Fruit fly (Drosophila melanogaster) whole organism, wandering third instar larva: ENCODE results near the gene Cpr5C.

ENCODE experiments used
- Abd-B ChIP-seq: fragments of >200 bp; optimal IDR thresholded peaks from 2 replicates; lab custom pipeline; 2017; ENCODE audit warnings: missing biosample characterization, missing genetic modification characterization
- CG9705 ChIP-seq: fragments of 200-800 bp; sonication (Bioruptor generic); optimal IDR thresholded peaks from 2 replicates; lab custom pipeline; 2018; ENCODE audit warnings: missing biosample characterization, mild to moderate bottlenecking, missing genetic modification characterization
- CrebA ChIP-seq: fragments of 200-800 bp; sonication (Bioruptor generic); optimal IDR thresholded peaks from 2 replicates; lab custom pipeline; 2016; ENCODE audit warnings: missing biosample characterization, mild to moderate bottlenecking, missing genetic modification characterization, borderline replicate concordance
- Dif ChIP-seq: fragments of 200-275, 200-300 bp; sonication (Bioruptor generic); optimal IDR thresholded peaks from 2 replicates; lab custom pipeline; 2018; ENCODE audit warnings: missing biosample characterization, missing genetic modification characterization; ENCODE audit not compliant: partially characterized antibody
- GATAd ChIP-seq: sonication (Bioruptor generic); optimal IDR thresholded peaks from 2 replicates; lab custom pipeline; 2016; ENCODE audit warnings: missing biosample characterization, missing genetic modification characterization
- Hnf4 ChIP-seq: fragments of 200-800 bp; sonication (Bioruptor generic); optimal IDR thresholded peaks from 2 replicates; lab custom pipeline; 2016; ENCODE audit warnings: missing biosample characterization, mild to moderate bottlenecking, missing genetic modification characterization
- Hr83 ChIP-seq: fragments of 200-300 bp; sonication (Bioruptor generic); optimal IDR thresholded peaks from 2 replicates; lab custom pipeline; 2016; ENCODE audit warnings: missing biosample characterization, mild to moderate bottlenecking, missing genetic modification characterization, moderate library complexity; ENCODE audit not compliant: poor library complexity, severe bottlenecking
- Jra ChIP-seq: sonication (Bioruptor generic); optimal IDR thresholded peaks from 2 replicates; lab custom pipeline; 2016; ENCODE audit warnings: missing biosample characterization, missing genetic modification characterization
- Mio ChIP-seq: sonication (Bioruptor generic); optimal IDR thresholded peaks from 2 replicates; lab custom pipeline; 2016; ENCODE audit warnings: missing biosample characterization, missing genetic modification characterization
- Myc ChIP-seq: fragments of >200 bp; optimal IDR thresholded peaks from 2 replicates; lab custom pipeline; 2017
- OdsH ChIP-seq: fragments of 200-800 bp; sonication (Bioruptor generic); optimal IDR thresholded peaks from 2 replicates; lab custom pipeline; 2016; ENCODE audit warnings: missing biosample characterization, mild to moderate bottlenecking, missing genetic modification characterization
- Vsx2 ChIP-seq: fragments of 200-300, 225-300 bp; sonication (Bioruptor generic); optimal IDR thresholded peaks from 2 replicates; lab custom pipeline; 2018; ENCODE audit warnings: missing biosample characterization, missing genetic modification characterization; ENCODE audit not compliant: partially characterized antibody
- brk ChIP-seq: fragments of 200-800 bp; sonication (Bioruptor generic); optimal IDR thresholded peaks from 2 replicates; lab custom pipeline; 2016; ENCODE audit warnings: missing biosample characterization, mild to moderate bottlenecking, missing genetic modification characterization
- dl ChIP-seq, 2 experiments: fragments of 175-275, 200-275 bp in 1 of 2; fragments of 200-275 bp in 1 of 2; sonication (Bioruptor generic); optimal IDR thresholded peaks; lab custom pipeline; 2018; ENCODE audit warnings: mild to moderate bottlenecking in 2 of 2, missing biosample characterization in 2 of 2, missing genetic modification characterization in 2 of 2, moderate library complexity in 2 of 2; ENCODE audit not compliant: partially characterized antibody in 2 of 2, insufficient read depth in 1 of 2
- dmrt93B ChIP-seq: fragments of 200-800 bp; sonication (Bioruptor generic); optimal IDR thresholded peaks from 2 replicates; lab custom pipeline; 2018; ENCODE audit warnings: missing biosample characterization, mild to moderate bottlenecking, missing genetic modification characterization
- dsf ChIP-seq: sonication (Bioruptor generic); optimal IDR thresholded peaks from 2 replicates; lab custom pipeline; 2016; ENCODE audit warnings: missing biosample characterization, missing genetic modification characterization, borderline replicate concordance
- h ChIP-seq: fragments of 200-800 bp; sonication (Bioruptor generic); optimal IDR thresholded peaks from 3 replicates; lab custom pipeline; 2016; ENCODE audit warnings: missing biosample characterization, mild to moderate bottlenecking, missing genetic modification characterization
- jim ChIP-seq: fragments of 175-275, 200-325 bp; sonication (Bioruptor generic); optimal IDR thresholded peaks from 2 replicates; lab custom pipeline; 2016; ENCODE audit warnings: missing biosample characterization, mild to moderate bottlenecking, missing genetic modification characterization
- lola ChIP-seq: fragments of >200 bp; optimal IDR thresholded peaks from 2 replicates; lab custom pipeline; 2017; ENCODE audit warnings: missing biosample characterization, missing genetic modification characterization
- pan ChIP-seq: fragments of >200 bp; optimal IDR thresholded peaks from 2 replicates; lab custom pipeline; 2017
- rgr ChIP-seq: fragments of 200-800 bp; sonication (Bioruptor generic); optimal IDR thresholded peaks from 3 replicates; lab custom pipeline; 2016; ENCODE audit warnings: missing biosample characterization, mild to moderate bottlenecking, missing genetic modification characterization
- sage ChIP-seq: fragments of 200-800 bp; sonication (Bioruptor generic); optimal IDR thresholded peaks from 2 replicates; lab custom pipeline; 2016; ENCODE audit warnings: missing biosample characterization, mild to moderate bottlenecking, missing genetic modification characterization
- sv ChIP-seq: fragments of 200-800 bp; sonication (Bioruptor generic); optimal IDR thresholded peaks from 3 replicates; lab custom pipeline; 2016; ENCODE audit warnings: missing biosample characterization, missing genetic modification characterization
- tai ChIP-seq: sonication (Bioruptor generic); optimal IDR thresholded peaks from 2 replicates; lab custom pipeline; 2016; ENCODE audit warnings: missing biosample characterization, missing genetic modification characterization
- woc ChIP-seq: sonication (Bioruptor generic); optimal IDR thresholded peaks from 2 replicates; lab custom pipeline; 2016; ENCODE audit warnings: missing biosample characterization, mild to moderate bottlenecking, missing genetic modification characterization

The Cpr5C gene

DNA sequence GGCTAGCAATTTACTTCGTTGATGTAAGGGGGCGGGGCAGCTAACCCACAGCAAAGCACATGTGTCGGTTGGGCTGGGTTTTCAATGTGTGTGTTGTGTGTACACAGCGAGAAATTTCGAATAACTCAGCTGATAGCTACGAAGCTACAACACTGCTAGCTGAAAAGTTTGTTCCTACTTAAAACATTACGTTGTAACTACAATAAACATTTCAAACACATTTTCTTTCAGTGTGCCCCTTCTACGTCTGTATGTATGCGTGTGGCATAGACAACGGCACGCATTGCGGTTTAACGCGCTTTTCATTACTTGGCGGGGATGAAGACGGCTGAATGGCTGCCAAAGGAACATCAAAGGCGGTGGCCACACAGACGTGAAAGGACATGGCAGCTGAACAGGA, 43.1 kb downstream of the Cpr5C start:
- TF ChIP-seq sv (GFP tag; lab: Kevin White, UChicago), result no peak
- no peak for TF ChIP-seq Abd-B
- no peak for TF ChIP-seq Vsx2 (GFP tag; lab: Kevin White, UChicago)
- TF ChIP-seq Mio (GFP tag; lab: Kevin White, UChicago), result no peak
- no peak for TF ChIP-seq Myc
- TF ChIP-seq sage (GFP tag; lab: Kevin White, UChicago), result no peak
- no peak for TF ChIP-seq h
- TF ChIP-seq jim (GFP tag; lab: Kevin White, UChicago), result no peak
- no peak for TF ChIP-seq OdsH (GFP tag; lab: Kevin White, UChicago)
- TF ChIP-seq rgr (GFP tag; lab: Kevin White, UChicago), result no peak
- no peak for TF ChIP-seq woc (GFP tag; lab: Kevin White, UChicago)

DNA sequence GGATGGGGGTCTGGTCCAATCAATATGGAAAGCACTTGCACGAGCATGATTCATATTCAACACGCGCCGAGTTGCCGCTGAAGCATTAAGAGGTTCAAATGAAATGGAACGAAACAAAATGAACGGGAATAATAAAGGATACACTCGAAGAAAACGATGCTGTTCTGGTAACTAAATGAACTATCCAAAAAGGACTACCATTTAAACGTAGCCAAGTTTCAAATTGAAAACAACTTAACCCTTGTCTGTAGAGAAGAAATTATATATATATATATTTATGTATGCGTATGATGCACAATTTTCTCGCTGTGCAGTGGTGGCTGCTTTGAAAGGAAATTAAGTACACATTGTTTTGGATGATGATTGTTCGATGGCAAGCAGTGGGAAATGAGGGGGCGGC, 48.2 kb downstream of the Cpr5C start:
- TF ChIP-seq CrebA (GFP tag; lab: Kevin White, UChicago), result no peak
- no peak for TF ChIP-seq pan (lab: Kevin White, UChicago)
- no peak for TF ChIP-seq Myc
- TF ChIP-seq woc (GFP tag; lab: Kevin White, UChicago), result no peak
- TF ChIP-seq Hnf4 (GFP tag; lab: Kevin White, UChicago), result no peak
- TF ChIP-seq lola, result no peak
- TF ChIP-seq Abd-B, result no peak
- TF ChIP-seq CG9705, result no peak
- TF ChIP-seq brk, result no peak
- TF ChIP-seq Jra (GFP tag; lab: Kevin White, UChicago), result no peak
- TF ChIP-seq dsf (GFP tag; lab: Kevin White, UChicago), result no peak

dm6 chrX:5853461-5853860, 49.0 kb downstream of the Cpr5C start, which contains the start of gene CG43136:
Gene CG43136, plus strand, starts transcription at chrX:5853761.
- TF ChIP-seq h, result no peak
- no peak for TF ChIP-seq dsf (GFP tag; lab: Kevin White, UChicago)
- TF ChIP-seq OdsH (GFP tag; lab: Kevin White, UChicago), result no peak
- no peak for TF ChIP-seq GATAd (GFP tag; lab: Kevin White, UChicago)
- no peak for TF ChIP-seq tai (GFP tag; lab: Kevin White, UChicago)
- no peak for TF ChIP-seq pan (lab: Kevin White, UChicago)
- TF ChIP-seq brk, result no peak
- no peak for TF ChIP-seq dl (GFP tag; optimal IDR thresholded peaks at IDR 0.05; lab: Kevin White, UChicago; ENCODE audit: insufficient read depth in 1 of 2, partially characterized antibody in 2 of 2)
- no peak for TF ChIP-seq Hr83
- no peak for TF ChIP-seq dmrt93B (GFP tag; lab: Kevin White, UChicago)
- no peak for TF ChIP-seq Dif (GFP tag; lab: Kevin White, UChicago)
- no peak for TF ChIP-seq Abd-B
